Worm (Caenorhabditis elegans): Measurements from ENCODE around the gene nbet-1.

ce11 chrIV:5173032-5173431 lies 36.3 kb upstream of the nbet-1 start, which contains the start of gene lam-1:
- TF ChIP-seq die-1 (tag; optimal IDR thresholded peaks at IDR 0.05) (no peak), unc-130 (GFP tag; optimal IDR thresholded peaks at IDR 0.05) (no peak), zfh-2 (GFP tag; conservative IDR thresholded peaks at IDR 0.05) (no peak), unc-62 (GFP tag; optimal IDR thresholded peaks at IDR 0.05) (no peak)

Measured in whole organism, young adult.